Worm (Caenorhabditis elegans) whole organism, early embryonic: Measurements from ENCODE around the gene F55C10.5.

ENCODE experiments used
- B0310.2 ChIP-seq: sonication (generic microtip); optimal IDR thresholded peaks from 2 replicates; lab custom pipeline; 2016; ENCODE audit warnings: mild to moderate bottlenecking, missing genetic modification characterization, missing compliant biosample characterization
- F13C5.2 ChIP-seq: sonication (generic microtip); optimal IDR thresholded peaks from 2 replicates; lab custom pipeline; 2017; ENCODE audit warnings: mild to moderate bottlenecking, missing genetic modification characterization, inconsistent platforms, missing compliant biosample characterization
- aly-1 ChIP-seq: sonication (generic microtip); optimal IDR thresholded peaks from 2 replicates; lab custom pipeline; 2016; ENCODE audit warnings: missing genetic modification characterization, missing compliant biosample characterization
- ama-1 ChIP-seq: fragments of 150-350 bp; optimal IDR thresholded peaks from 2 replicates; lab custom pipeline; 2014
- ceh-13 ChIP-seq: fragments of 200-800 bp; sonication (Bioruptor generic); optimal IDR thresholded peaks from 2 replicates; lab custom pipeline; 2018; ENCODE audit warnings: mild to moderate bottlenecking, missing genetic modification characterization, missing compliant biosample characterization
- ceh-36 ChIP-seq: sonication (generic microtip); optimal IDR thresholded peaks from 2 replicates; lab custom pipeline; 2016; ENCODE audit warnings: missing genetic modification characterization, inconsistent platforms, missing compliant biosample characterization
- ets-7 ChIP-seq: sonication (generic microtip); optimal IDR thresholded peaks from 2 replicates; lab custom pipeline; 2016; ENCODE audit warnings: missing genotype, missing genetic modification characterization, missing compliant biosample characterization
- flt-1 ChIP-seq: fragments of 200-800 bp; sonication (Bioruptor generic); IDR thresholded peaks from 2 replicates; pipeline ENCODE4 v1.3.6; 2022; ENCODE audit warnings: missing genetic modification characterization, missing compliant biosample characterization
- hmbx-1 ChIP-seq: sonication (generic microtip); optimal IDR thresholded peaks from 2 replicates; lab custom pipeline; 2016; ENCODE audit warnings: mild to moderate bottlenecking, missing genetic modification characterization, missing compliant biosample characterization
- hmg-4 ChIP-seq: fragments of 200-800 bp; sonication (Bioruptor generic); optimal IDR thresholded peaks from 2 replicates; lab custom pipeline; 2018; ENCODE audit warnings: mild to moderate bottlenecking, missing genetic modification characterization, missing compliant biosample characterization
- hnd-1 ChIP-seq: sonication (generic microtip); optimal IDR thresholded peaks from 2 replicates; lab custom pipeline; 2016; ENCODE audit warnings: missing genetic modification characterization, missing compliant biosample characterization
- pes-1 ChIP-seq: fragments of 200-800 bp; sonication (Bioruptor generic); IDR thresholded peaks from 2 replicates; pipeline ENCODE4 v1.3.6; 2022; ENCODE audit warnings: missing genetic modification reagents, missing genetic modification characterization, missing compliant biosample characterization
- scrt-1 ChIP-seq: fragments of 200-800 bp; sonication (Bioruptor generic); IDR thresholded peaks from 2 replicates; pipeline ENCODE4 v1.3.6; 2022; ENCODE audit warnings: missing genetic modification characterization, missing compliant biosample characterization
- sea-1 ChIP-seq: fragments of 200-800 bp; sonication (Bioruptor generic); conservative IDR thresholded peaks from 2 replicates; pipeline ENCODE4 v1.3.6; 2022; ENCODE audit warnings: missing genetic modification characterization, missing compliant biosample characterization
- tbx-11 ChIP-seq: fragments of 200-800 bp; sonication (Bioruptor generic); IDR thresholded peaks from 2 replicates; pipeline ENCODE4 v1.3.6; 2022; ENCODE audit warnings: missing genetic modification characterization, missing compliant biosample characterization
- tbx-37 ChIP-seq: fragments of 200-800 bp; sonication (Bioruptor generic); conservative IDR thresholded peaks from 2 replicates; pipeline ENCODE4 v1.3.6; 2022; ENCODE audit warnings: missing genetic modification reagents, missing genetic modification characterization, missing compliant biosample characterization
- tra-4 ChIP-seq: sonication (generic microtip); optimal IDR thresholded peaks from 2 replicates; lab custom pipeline; 2017; ENCODE audit warnings: missing genetic modification characterization, missing compliant biosample characterization

The F55C10.5 gene

ce11 chrV:11383032-11383431, at the start of gene F55C10.5:
TSS of gene F55C10.5 (plus strand) at chrV:11383105.
- TF ChIP-seq flt-1 (GFP tag; lab: Robert Waterston, UW), result no peak
- no peak for TF ChIP-seq F13C5.2 (tag; lab: Kevin White, UChicago)
- no peak for TF ChIP-seq aly-1
- TF ChIP-seq scrt-1 (GFP tag; lab: Robert Waterston, UW), result no peak
- no peak for TF ChIP-seq pes-1
- no peak for TF ChIP-seq hmg-4
- no peak for TF ChIP-seq tbx-11 (GFP tag; lab: Robert Waterston, UW)
- TF ChIP-seq ceh-13 (GFP tag; lab: Kevin White, UChicago), result no peak
- no peak for TF ChIP-seq B0310.2 (tag; lab: Kevin White, UChicago)
- TF ChIP-seq hmbx-1 (tag; lab: Kevin White, UChicago), result no peak
- no peak for TF ChIP-seq ama-1 (lab: Kevin White, UChicago)
- TF ChIP-seq ets-7 (tag; lab: Kevin White, UChicago), result no peak
- no peak for TF ChIP-seq hnd-1
- no peak for TF ChIP-seq tbx-37 (GFP tag; lab: Robert Waterston, UW)

ce11 chrV:11334193-11334592, 48.7 kb upstream of the F55C10.5 start, which contains the start of gene T02E9.6:
TSS of gene T02E9.6 (minus strand) at chrV:11334293.
- TF ChIP-seq hmg-4 (no peak), ets-7 (tag; lab: Kevin White, UChicago) (no peak), ceh-13 (GFP tag; lab: Kevin White, UChicago) (no peak), hnd-1 (no peak), tbx-11 (GFP tag; lab: Robert Waterston, UW) (no peak), tbx-37 (GFP tag; lab: Robert Waterston, UW) (no peak), tra-4 (tag; lab: Kevin White, UChicago) (no peak), flt-1 (GFP tag; lab: Robert Waterston, UW) (no peak), sea-1 (GFP tag; lab: Robert Waterston, UW) (no peak), hmbx-1 (tag; lab: Kevin White, UChicago) (no peak)

ce11 chrV:11335757-11336418, 47.0 kb upstream of the F55C10.5 start:
- TF ChIP-seq ama-1 (lab: Kevin White, UChicago) (no peak), pes-1 (no peak), hmg-4 (no peak), tbx-11 (GFP tag; lab: Robert Waterston, UW) (no peak), ceh-36 (tag; lab: Kevin White, UChicago) (no peak), B0310.2 (tag; lab: Kevin White, UChicago) (no peak), tra-4 (tag; lab: Kevin White, UChicago) (no peak), tbx-37 (GFP tag; lab: Robert Waterston, UW) (no peak), ceh-13 (GFP tag; lab: Kevin White, UChicago) (no peak), flt-1 (GFP tag; lab: Robert Waterston, UW) (no peak), hnd-1 (no peak), scrt-1 (GFP tag; lab: Robert Waterston, UW) (no peak), hmbx-1 (tag; lab: Kevin White, UChicago) (no peak)

ce11 chrV:11336877-11337276, 46.0 kb upstream of the F55C10.5 start:
- TF ChIP-seq tra-4 (tag; lab: Kevin White, UChicago) (no peak), ama-1 (lab: Kevin White, UChicago) (no peak), hmbx-1 (tag; lab: Kevin White, UChicago) (no peak), hnd-1 (no peak), flt-1 (GFP tag; lab: Robert Waterston, UW) (no peak), hmg-4 (no peak), tbx-11 (GFP tag; lab: Robert Waterston, UW) (no peak), scrt-1 (GFP tag; lab: Robert Waterston, UW) (no peak), ceh-13 (GFP tag; lab: Kevin White, UChicago) (no peak), aly-1 (no peak), tbx-37 (GFP tag; lab: Robert Waterston, UW) (no peak)

- TF ChIP-seq hmbx-1 (tag; lab: Kevin White, UChicago), result no peak
- TF ChIP-seq scrt-1 (GFP tag; lab: Robert Waterston, UW), result 0 out of 2 replicates have a peak, but pooled peaks have one; percentile 32
- TF ChIP-seq hmg-4, result peak; percentile 20
Measured at ce11 chrV:11341130-11341675, 41.7 kb upstream of the F55C10.5 start.

ce11 chrV:11341913-11342312, 41.0 kb upstream of the F55C10.5 start, which contains the start of gene T02E9.5:
TSS of gene T02E9.5 (plus strand) at chrV:11342233.
- TF ChIP-seq hnd-1 (no peak), aly-1 (no peak), B0310.2 (tag; lab: Kevin White, UChicago) (no peak), ceh-36 (tag; lab: Kevin White, UChicago) (no peak), scrt-1 (GFP tag; lab: Robert Waterston, UW) (no peak), hmbx-1 (tag; lab: Kevin White, UChicago) (no peak), ets-7 (tag; lab: Kevin White, UChicago) (no peak), pes-1 (no peak), flt-1 (GFP tag; lab: Robert Waterston, UW) (no peak), tra-4 (tag; lab: Kevin White, UChicago) (no peak), F13C5.2 (tag; lab: Kevin White, UChicago) (no peak)

ce11 chrV:11344112-11344511, 38.8 kb upstream of the F55C10.5 start:
- no peak for TF ChIP-seq ceh-13 (GFP tag; lab: Kevin White, UChicago)
- TF ChIP-seq ama-1 (lab: Kevin White, UChicago), result peak; percentile 8
